Worm (Caenorhabditis elegans) whole organism, L3 larva: ENCODE results near the gene amt-3.
A peak's percentile ranks its signal among the peaks of the same experiment; 100 is the strongest.

Experiments used
- R02D3.7 ChIP-seq: fragments of 150-350 bp; optimal IDR thresholded peaks from 2 replicates; lab custom pipeline; 2014; ENCODE audit warnings: missing biosample characterization, missing genetic modification characterization
- ZK546.5 ChIP-seq: sonication (generic microtip); optimal IDR thresholded peaks from 2 replicates; lab custom pipeline; 2017; ENCODE audit warnings: missing biosample characterization, missing genetic modification characterization
- aly-2 ChIP-seq: fragments of 150-350 bp; optimal IDR thresholded peaks from 2 replicates; lab custom pipeline; 2014; ENCODE audit warnings: missing biosample characterization, missing genetic modification characterization
- ama-1 ChIP-seq: fragments of 150-350 bp; optimal IDR thresholded peaks from 2 replicates; lab custom pipeline; 2018
- ceh-16 ChIP-seq: sonication (generic microtip); optimal IDR thresholded peaks from 2 replicates; lab custom pipeline; 2017; ENCODE audit warnings: missing biosample characterization, missing genetic modification characterization
- ceh-28 ChIP-seq: fragments of 150-350 bp; optimal IDR thresholded peaks from 2 replicates; lab custom pipeline; 2014; ENCODE audit warnings: missing biosample characterization, missing genetic modification reagents, missing genetic modification characterization
- ceh-82 ChIP-seq: fragments of 150-350 bp; optimal IDR thresholded peaks from 2 replicates; lab custom pipeline; 2014; ENCODE audit warnings: missing biosample characterization, missing genetic modification characterization
- ceh-9 ChIP-seq: sonication (generic microtip); optimal IDR thresholded peaks from 2 replicates; lab custom pipeline; 2018; ENCODE audit warnings: missing biosample characterization, missing genetic modification characterization
- daf-12 ChIP-seq: fragments of 150-350 bp; optimal IDR thresholded peaks from 2 replicates; lab custom pipeline; 2014; ENCODE audit warnings: missing biosample characterization, missing genetic modification reagents, missing genetic modification characterization
- egl-27 ChIP-seq: sonication (generic microtip); optimal IDR thresholded peaks from 4 replicates; lab custom pipeline; 2017; ENCODE audit warnings: missing biosample characterization, missing genetic modification reagents, missing genetic modification characterization
- elt-1 ChIP-seq: fragments of 150-350 bp; optimal IDR thresholded peaks from 2 replicates; lab custom pipeline; 2014; ENCODE audit warnings: missing biosample characterization, missing genetic modification characterization
- elt-2 ChIP-seq: sonication (generic microtip); optimal IDR thresholded peaks from 2 replicates; lab custom pipeline; 2016; ENCODE audit warnings: missing genetic modification reagents, mild to moderate bottlenecking, missing genetic modification characterization, missing compliant biosample characterization
- elt-3 ChIP-seq, 3 experiments: fragments of 150-350 bp in 1 of 3; sonication (generic microtip) in 2 of 3; optimal IDR thresholded peaks; 2 replicates in 2 of 3; 4 replicates in 1 of 3; lab custom pipeline; 2014 to 2017; ENCODE audit warnings: missing biosample characterization in 3 of 3, missing genetic modification characterization in 3 of 3
- eor-1 ChIP-seq, 2 experiments: fragments of 150-350 bp; optimal IDR thresholded peaks; 2 replicates each; lab custom pipeline; 2014 to 2018; ENCODE audit warnings: missing biosample characterization in 2 of 2, missing genetic modification characterization in 2 of 2
- fkh-10 ChIP-seq: sonication (generic microtip); optimal IDR thresholded peaks from 2 replicates; lab custom pipeline; 2017; ENCODE audit warnings: missing biosample characterization, missing genetic modification reagents, missing genetic modification characterization
- fkh-2 ChIP-seq: fragments of 150-350 bp; optimal IDR thresholded peaks from 2 replicates; lab custom pipeline; 2014; ENCODE audit warnings: missing biosample characterization, missing genetic modification reagents, missing genetic modification characterization
- fos-1 ChIP-seq: fragments of 150-350 bp; optimal IDR thresholded peaks from 2 replicates; lab custom pipeline; 2014; ENCODE audit warnings: missing biosample characterization, missing genetic modification characterization
- lin-15B ChIP-seq: fragments of 150-350 bp; optimal IDR thresholded peaks from 2 replicates; lab custom pipeline; 2014; ENCODE audit warnings: missing biosample characterization, missing genetic modification characterization
- lin-39 ChIP-seq: fragments of 150-350 bp; optimal IDR thresholded peaks from 2 replicates; lab custom pipeline; 2018; ENCODE audit warnings: missing biosample characterization, missing genetic modification reagents, missing genetic modification characterization
- lsy-12 ChIP-seq: sonication (generic microtip); optimal IDR thresholded peaks from 2 replicates; lab custom pipeline; 2016; ENCODE audit warnings: mild to moderate bottlenecking, missing genetic modification characterization, missing compliant biosample characterization
- nfya-1 ChIP-seq: sonication (generic microtip); optimal IDR thresholded peaks from 2 replicates; lab custom pipeline; 2017; ENCODE audit warnings: missing genetic modification characterization, mild to moderate bottlenecking, missing compliant biosample characterization, antibody characterized with exemption, moderate library complexity; ENCODE audit not compliant: insufficient read depth
- nhr-11 ChIP-seq: fragments of 150-350 bp; optimal IDR thresholded peaks from 2 replicates; lab custom pipeline; 2014; ENCODE audit warnings: missing biosample characterization, missing genetic modification characterization
- nhr-23 ChIP-seq: fragments of 150-350 bp; optimal IDR thresholded peaks from 2 replicates; lab custom pipeline; 2014; ENCODE audit warnings: missing biosample characterization, missing genetic modification reagents, missing genetic modification characterization
- nhr-237 ChIP-seq: fragments of 150-350 bp; optimal IDR thresholded peaks from 2 replicates; lab custom pipeline; 2014; ENCODE audit warnings: missing biosample characterization, missing genetic modification characterization
- nhr-28 ChIP-seq: fragments of 150-350 bp; optimal IDR thresholded peaks from 2 replicates; lab custom pipeline; 2014; ENCODE audit warnings: missing biosample characterization, missing genetic modification characterization
- nhr-43 ChIP-seq: sonication (generic microtip); optimal IDR thresholded peaks from 2 replicates; lab custom pipeline; 2016; ENCODE audit warnings: mild to moderate bottlenecking, missing genetic modification characterization, missing compliant biosample characterization; ENCODE audit not compliant: poor library complexity, severe bottlenecking
- nhr-67 ChIP-seq: fragments of 150-350 bp; optimal IDR thresholded peaks from 2 replicates; lab custom pipeline; 2014; ENCODE audit warnings: missing biosample characterization, missing genetic modification characterization
- nhr-77 ChIP-seq: fragments of 150-350 bp; optimal IDR thresholded peaks from 2 replicates; lab custom pipeline; 2014; ENCODE audit warnings: missing biosample characterization, missing genetic modification characterization
- pha-4 ChIP-seq: fragments of 150-350 bp; optimal IDR thresholded peaks from 2 replicates; lab custom pipeline; 2014; ENCODE audit warnings: missing biosample characterization, missing genetic modification reagents, missing genetic modification characterization
- pqm-1 ChIP-seq: fragments of 150-350 bp; optimal IDR thresholded peaks from 2 replicates; lab custom pipeline; 2017; ENCODE audit warnings: missing biosample characterization, missing genetic modification characterization, inconsistent platforms
- sea-2 ChIP-seq: fragments of 150-350 bp; sonication (generic microtip); optimal IDR thresholded peaks from 4 replicates; lab custom pipeline; 2014; ENCODE audit warnings: missing biosample characterization, missing genetic modification reagents, missing genetic modification characterization
- skn-1 ChIP-seq: fragments of 150-350 bp; optimal IDR thresholded peaks from 2 replicates; lab custom pipeline; 2014; ENCODE audit warnings: missing biosample characterization, missing genetic modification characterization
- snpc-4 ChIP-seq: fragments of 150-350 bp; optimal IDR thresholded peaks from 2 replicates; lab custom pipeline; 2014; ENCODE audit warnings: missing biosample characterization, missing genetic modification characterization
- tbx-2 ChIP-seq: sonication (generic microtip); optimal IDR thresholded peaks from 2 replicates; lab custom pipeline; 2016; ENCODE audit warnings: mild to moderate bottlenecking, missing genetic modification characterization, missing compliant biosample characterization
- unc-62 ChIP-seq: fragments of 150-350 bp; sonication (generic microtip); optimal IDR thresholded peaks from 4 replicates; lab custom pipeline; 2014; ENCODE audit warnings: missing biosample characterization, missing genetic modification reagents, missing genetic modification characterization
- zag-1 ChIP-seq: fragments of 150-350 bp; optimal IDR thresholded peaks from 2 replicates; lab custom pipeline; 2014; ENCODE audit warnings: missing biosample characterization, missing genetic modification characterization
- ztf-11 ChIP-seq: fragments of 150-350 bp; optimal IDR thresholded peaks from 2 replicates; lab custom pipeline; 2014; ENCODE audit warnings: missing biosample characterization, missing genetic modification characterization

Gene amt-3

DNA sequence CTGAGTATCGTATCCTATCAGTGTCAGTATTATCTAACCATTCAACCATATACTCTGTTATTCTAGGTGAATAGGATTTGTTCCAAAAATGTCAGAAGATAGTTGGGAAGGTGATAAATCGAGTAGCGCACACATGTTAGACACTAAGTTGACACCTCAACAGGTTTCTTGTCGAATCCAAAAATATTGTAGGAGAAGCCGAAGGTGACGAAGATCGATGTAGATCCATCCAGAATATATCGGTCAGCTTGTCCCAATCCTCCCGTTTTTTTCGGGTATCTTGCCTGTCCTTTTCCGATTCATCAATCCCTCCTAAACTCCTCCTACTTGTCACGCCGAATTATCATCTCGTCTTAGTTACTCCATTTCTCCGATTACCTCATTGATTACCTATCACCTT is 23.3 kb downstream of the amt-3 start:
- TF ChIP-seq nhr-43 (tag; lab: Kevin White, UChicago) (peak; percentile 33), nfya-1 (tag; lab: Kevin White, UChicago) (no peak)

- TF ChIP-seq nhr-23 (peak; percentile 4), nhr-77 (tag; lab: Kevin White, UChicago) (no peak), ztf-11 (tag; lab: Kevin White, UChicago) (no peak)
Measured at ce11 chrII:8344803-8345202, 24.2 kb downstream of the amt-3 start.

- no peak for TF ChIP-seq sea-2
- TF ChIP-seq snpc-4: no peak
- TF ChIP-seq nfya-1 (tag; lab: Kevin White, UChicago): no peak
- TF ChIP-seq tbx-2 (tag; lab: Kevin White, UChicago): no peak
- no peak for TF ChIP-seq ceh-82 (tag; lab: Kevin White, UChicago)
- TF ChIP-seq lin-15B: no peak
- TF ChIP-seq lin-39: no peak
- no peak for TF ChIP-seq elt-2 (tag; lab: Kevin White, UChicago)
- TF ChIP-seq ceh-16: no peak
- TF ChIP-seq aly-2 (tag; lab: Kevin White, UChicago): no peak
- TF ChIP-seq elt-3 (tag; optimal IDR thresholded peaks at IDR 0.05; lab: Kevin White, UChicago): no peak
- no peak for TF ChIP-seq nhr-237 (tag; lab: Kevin White, UChicago)
- no peak for TF ChIP-seq fkh-10 (GFP tag; lab: Kevin White, UChicago)
- TF ChIP-seq nhr-11 (tag; lab: Kevin White, UChicago): no peak
Measured at ce11 chrII:8339108-8339507, 29.9 kb downstream of the amt-3 start.

DNA sequence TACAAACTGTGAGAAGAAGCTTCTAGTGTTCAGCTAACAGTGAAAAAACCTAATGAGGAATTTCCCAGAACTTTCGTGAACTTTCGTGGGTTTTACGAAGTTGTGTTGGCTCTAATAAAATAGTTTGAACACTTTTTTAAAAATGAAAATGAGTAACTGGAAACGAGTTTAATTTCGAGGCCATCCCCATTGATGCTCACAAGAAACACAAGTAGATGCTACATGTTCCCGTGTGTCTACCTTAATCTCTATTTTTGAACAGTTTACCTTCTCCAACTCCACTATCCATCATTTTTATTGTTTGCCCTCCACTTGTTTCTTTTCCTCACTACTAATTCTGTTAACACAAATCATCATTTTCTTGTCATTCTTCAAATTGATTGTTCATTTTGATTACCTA is 35.3 kb downstream of the amt-3 start, which contains the start of gene C26D10.7:
Gene C26D10.7 (plus strand): TSS at position 301 of the 400 bp plus-strand sequence.
- TF ChIP-seq elt-3 (tag; optimal IDR thresholded peaks at IDR 0.05; lab: Kevin White, UChicago) (no peak), fos-1 (tag; lab: Kevin White, UChicago) (no peak), R02D3.7 (tag; lab: Kevin White, UChicago) (no peak), lin-15B (no peak), daf-12 (tag; lab: Kevin White, UChicago) (no peak), unc-62 (GFP tag; lab: Kevin White, UChicago) (no peak), nhr-11 (tag; lab: Kevin White, UChicago) (no peak), lsy-12 (tag; lab: Kevin White, UChicago) (no peak), nhr-67 (no peak), pha-4 (tag; lab: Kevin White, UChicago) (no peak), snpc-4 (no peak), zag-1 (tag; lab: Kevin White, UChicago) (no peak), ceh-28 (no peak), ceh-82 (tag; lab: Kevin White, UChicago) (no peak), fkh-2 (tag; lab: Kevin White, UChicago) (no peak), skn-1 (tag; lab: Kevin White, UChicago) (no peak), nhr-77 (tag; lab: Kevin White, UChicago) (no peak)
- TF ChIP-seq, all 47 proteins: peak for 0

DNA sequence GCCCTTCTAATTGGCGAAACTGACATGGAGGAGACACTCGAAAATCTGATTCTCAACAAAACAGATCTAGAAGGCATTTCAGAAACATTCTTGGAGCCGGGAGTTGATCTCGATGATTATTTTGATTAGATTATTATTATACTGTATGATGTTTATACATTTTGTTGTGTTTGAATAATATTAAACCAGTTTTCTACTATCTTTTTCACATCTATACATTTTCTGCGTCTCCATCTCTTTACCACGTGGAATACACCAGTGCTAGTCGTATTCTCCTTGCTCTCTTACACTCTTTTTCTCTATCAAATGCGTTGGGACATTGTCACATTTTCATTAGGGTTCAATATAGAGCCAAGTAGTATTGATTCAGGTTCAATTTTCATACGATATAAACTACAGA is 39.5 kb downstream of the amt-3 start, which contains the start of gene C26D10.4:
Gene C26D10.4 (plus strand): TSS at position 301 of the 400 bp plus-strand sequence.
- TF ChIP-seq pqm-1: no peak
- no peak for TF ChIP-seq ZK546.5 (tag; lab: Kevin White, UChicago)
- no peak for TF ChIP-seq unc-62 (GFP tag; lab: Kevin White, UChicago)
- TF ChIP-seq nhr-23: no peak
- TF ChIP-seq ama-1: no peak
- no peak for TF ChIP-seq egl-27 (tag; lab: Kevin White, UChicago)
- no peak for TF ChIP-seq nhr-67
- TF ChIP-seq lsy-12 (tag; lab: Kevin White, UChicago): no peak
- no peak for TF ChIP-seq zag-1 (tag; lab: Kevin White, UChicago)
- TF ChIP-seq elt-2 (tag; lab: Kevin White, UChicago): no peak
- no peak for TF ChIP-seq ceh-9 (tag; lab: Kevin White, UChicago)
- no peak for TF ChIP-seq eor-1 (tag; optimal IDR thresholded peaks at IDR 0.05; lab: Kevin White, UChicago)
- TF ChIP-seq skn-1 (tag; lab: Kevin White, UChicago): no peak
- TF ChIP-seq nhr-28 (tag; lab: Kevin White, UChicago): no peak
- TF ChIP-seq elt-1 (tag; lab: Kevin White, UChicago): no peak
